Worm (Caenorhabditis elegans) whole organism, L4 larva: ENCODE results near the gene lin-66.

ENCODE experiments used
- T20F7.1 ChIP-seq: fragments of 200-800 bp; sonication (Bioruptor generic); optimal IDR thresholded peaks from 2 replicates; lab custom pipeline; 2018; ENCODE audit warnings: mild to moderate bottlenecking, missing genetic modification characterization, missing compliant biosample characterization
- aha-1 ChIP-seq: fragments of 150-350 bp; peaks from one replicate; lab custom pipeline; 2014; ENCODE audit warnings: missing biosample characterization, missing genetic modification characterization
- aly-2 ChIP-seq: sonication (generic microtip); optimal IDR thresholded peaks from 2 replicates; lab custom pipeline; 2018; ENCODE audit warnings: missing biosample characterization, missing genetic modification characterization
- arid-1 ChIP-seq: fragments of 200-800 bp; sonication (Bioruptor generic); conservative IDR thresholded peaks from 2 replicates; pipeline ENCODE4 v1.3.6; 2022; ENCODE audit warnings: missing genetic modification reagents, missing genetic modification characterization, missing compliant biosample characterization
- daf-16 ChIP-seq, 3 experiments: sonication (generic microtip); optimal IDR thresholded peaks; 2 replicates each; lab custom pipeline; 2016 to 2017; ENCODE audit warnings: missing genetic modification characterization in 3 of 3, missing genetic modification reagents in 3 of 3, mild to moderate bottlenecking in 2 of 3, missing compliant biosample characterization in 2 of 3, missing biosample characterization in 1 of 3, moderate library complexity in 1 of 3
- daf-8 ChIP-seq: fragments of 200-800 bp; sonication (Bioruptor generic); IDR thresholded peaks from 2 replicates; pipeline ENCODE4 v1.3.6; 2022; ENCODE audit warnings: missing genetic modification characterization, missing compliant biosample characterization
- gei-8 ChIP-seq: fragments of 200-800 bp; sonication (Bioruptor generic); optimal IDR thresholded peaks from 2 replicates; lab custom pipeline; 2018; ENCODE audit warnings: mild to moderate bottlenecking, missing genetic modification characterization, missing compliant biosample characterization
- hif-1 ChIP-seq, 2 experiments: sonication (generic microtip); optimal IDR thresholded peaks; 2 replicates each; lab custom pipeline; 2016 to 2017; ENCODE audit warnings: missing compliant biosample characterization in 2 of 2, missing genetic modification characterization in 2 of 2, missing genetic modification reagents in 2 of 2, missing genotype in 2 of 2, mild to moderate bottlenecking in 1 of 2
- jun-1 ChIP-seq: fragments of 150-350 bp; optimal IDR thresholded peaks from 2 replicates; lab custom pipeline; 2014; ENCODE audit warnings: missing biosample characterization, missing genetic modification reagents, missing genetic modification characterization
- lin-15B ChIP-seq: fragments of 150-350 bp; sonication (generic microtip); optimal IDR thresholded peaks from 3 replicates; lab custom pipeline; 2014; ENCODE audit warnings: missing biosample characterization, missing genetic modification characterization
- lin-39 ChIP-seq: fragments of 150-350 bp; optimal IDR thresholded peaks from 2 replicates; lab custom pipeline; 2014; ENCODE audit warnings: missing biosample characterization, missing genetic modification reagents, missing genetic modification characterization
- mdl-1 ChIP-seq, 2 experiments: fragments of 150-350 bp in 1 of 2; sonication (generic microtip) in 1 of 2; optimal IDR thresholded peaks; 2 replicates each; lab custom pipeline; 2014 to 2017; ENCODE audit warnings: missing biosample characterization in 2 of 2, missing genetic modification characterization in 2 of 2
- nhr-10 ChIP-seq: fragments of 150-350 bp; optimal IDR thresholded peaks from 2 replicates; lab custom pipeline; 2014; ENCODE audit warnings: missing biosample characterization, missing genetic modification characterization
- nhr-111 ChIP-seq: fragments of 200-800 bp; sonication (Bioruptor generic); optimal IDR thresholded peaks from 2 replicates; lab custom pipeline; 2018; ENCODE audit warnings: mild to moderate bottlenecking, missing genetic modification characterization, missing compliant biosample characterization
- nhr-28 ChIP-seq: fragments of 150-350 bp; optimal IDR thresholded peaks from 2 replicates; lab custom pipeline; 2014; ENCODE audit warnings: missing biosample characterization, missing genetic modification characterization
- pqm-1 ChIP-seq: sonication (generic microtip); optimal IDR thresholded peaks from 2 replicates; lab custom pipeline; 2017; ENCODE audit warnings: missing biosample characterization, missing genetic modification characterization
- set-16 ChIP-seq: fragments of 200-800 bp; sonication (Bioruptor generic); IDR thresholded peaks from 2 replicates; pipeline ENCODE4 v1.3.6; 2022; ENCODE audit warnings: missing genetic modification reagents, missing genetic modification characterization, missing compliant biosample characterization
- snpc-1.2 ChIP-seq: fragments of 200-800 bp; sonication (Bioruptor generic); IDR thresholded peaks from 2 replicates; pipeline ENCODE4 v1.3.6; 2022; ENCODE audit warnings: missing genetic modification reagents, missing genetic modification characterization, missing compliant biosample characterization
- spr-1 ChIP-seq: sonication (generic microtip); optimal IDR thresholded peaks from 2 replicates; lab custom pipeline; 2016; ENCODE audit warnings: mild to moderate bottlenecking, missing genetic modification characterization, missing compliant biosample characterization
- tag-97 ChIP-seq: fragments of 200-800 bp; sonication (Bioruptor generic); IDR thresholded peaks from 2 replicates; pipeline ENCODE4 v1.3.6; 2022; ENCODE audit warnings: missing genetic modification characterization, missing compliant biosample characterization
- unc-62 ChIP-seq, 3 experiments: fragments of 150-350 bp in 1 of 3; sonication (generic microtip); optimal IDR thresholded peaks in 2 of 3; peaks in 1 of 3; 1 replicate in 1 of 3; 2 replicates in 2 of 3; lab custom pipeline; 2014 to 2017; ENCODE audit warnings: missing biosample characterization in 3 of 3, missing genetic modification characterization in 3 of 3, missing genetic modification reagents in 3 of 3, missing genotype in 1 of 3
- zip-2 ChIP-seq: fragments of 150-350 bp; optimal IDR thresholded peaks from 2 replicates; lab custom pipeline; 2014; ENCODE audit warnings: missing biosample characterization, missing genetic modification characterization

lin-66 gene

DNA sequence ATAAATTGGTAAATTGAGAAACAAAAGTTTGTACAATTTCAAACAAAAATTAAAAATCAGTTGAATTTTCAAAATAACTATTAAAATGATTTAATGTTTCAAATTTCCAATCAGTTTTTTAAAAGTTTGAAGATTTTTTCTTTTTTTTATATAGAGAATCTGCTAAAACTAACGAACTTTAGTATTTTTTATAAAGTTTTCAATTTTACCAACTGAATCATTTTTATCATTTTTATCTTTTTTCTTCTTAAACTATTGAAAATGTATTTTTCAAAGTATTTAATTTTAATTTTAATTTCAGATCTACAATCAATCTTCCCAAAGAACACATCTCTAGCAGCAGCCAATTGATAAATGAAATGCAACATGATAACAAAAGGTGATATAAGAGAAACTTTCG is 46.2 kb downstream of the lin-66 start, which contains the start of gene Y37A1A.4:
Y37A1A.4 (plus strand) TSS at position 301 of the 400 bp plus-strand sequence.
- no peak for TF ChIP-seq gei-8 (GFP tag; lab: Kevin White, UChicago)
- no peak for TF ChIP-seq unc-62 (GFP tag; optimal IDR thresholded peaks at IDR 0.05 in 1 of 2; lab: Kevin White, UChicago)
- TF ChIP-seq unc-62 (tag; optimal IDR thresholded peaks at IDR 0.05; lab: Kevin White, UChicago), result no peak
- TF ChIP-seq set-16 (GFP tag; lab: Robert Waterston, UW), result no peak
- TF ChIP-seq daf-8 (GFP tag; lab: Robert Waterston, UW), result no peak
- TF ChIP-seq nhr-111 (GFP tag; lab: Kevin White, UChicago), result no peak
- no peak for TF ChIP-seq jun-1 (tag; lab: Kevin White, UChicago)
- no peak for TF ChIP-seq mdl-1 (tag; optimal IDR thresholded peaks at IDR 0.05; lab: Kevin White, UChicago)
- no peak for TF ChIP-seq tag-97 (GFP tag; lab: Robert Waterston, UW)
- TF ChIP-seq nhr-10 (tag; lab: Kevin White, UChicago), result no peak
- no peak for TF ChIP-seq T20F7.1
- TF ChIP-seq aly-2 (tag; lab: Kevin White, UChicago), result no peak
- TF ChIP-seq zip-2, result no peak
- no peak for TF ChIP-seq lin-15B (tag; lab: Kevin White, UChicago)

DNA sequence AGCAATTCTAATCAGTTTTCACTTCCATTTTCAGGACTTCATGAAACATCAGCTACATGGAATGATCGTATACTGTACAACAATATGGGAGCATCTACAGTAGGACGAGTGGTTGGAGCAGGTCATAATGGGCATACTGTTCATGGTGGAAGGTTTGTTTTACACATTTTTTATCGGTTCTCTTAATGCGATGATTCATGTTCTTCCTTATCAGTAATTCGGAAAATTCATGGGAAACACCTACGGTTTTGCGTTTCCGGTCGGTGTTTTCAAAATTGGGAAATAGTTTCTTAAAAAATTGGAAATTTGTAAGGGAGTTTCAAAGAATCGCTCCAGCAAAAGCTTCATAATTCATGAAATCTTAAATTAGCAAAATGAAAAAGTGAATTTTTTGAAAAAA is 53.0 kb downstream of the lin-66 start:
- TF ChIP-seq daf-16 (GFP tag; optimal IDR thresholded peaks at IDR 0.05; lab: Kevin White, UChicago) (no peak), daf-16 (tag; optimal IDR thresholded peaks at IDR 0.05; lab: Kevin White, UChicago) (no peak), nhr-28 (peak; percentile 9), aha-1 (peak; percentile 84), lin-39 (tag; lab: Kevin White, UChicago) (no peak), pqm-1 (peak; percentile 28), spr-1 (tag; lab: Kevin White, UChicago) (no peak), tag-97 (GFP tag; lab: Robert Waterston, UW) (no peak)

DNA sequence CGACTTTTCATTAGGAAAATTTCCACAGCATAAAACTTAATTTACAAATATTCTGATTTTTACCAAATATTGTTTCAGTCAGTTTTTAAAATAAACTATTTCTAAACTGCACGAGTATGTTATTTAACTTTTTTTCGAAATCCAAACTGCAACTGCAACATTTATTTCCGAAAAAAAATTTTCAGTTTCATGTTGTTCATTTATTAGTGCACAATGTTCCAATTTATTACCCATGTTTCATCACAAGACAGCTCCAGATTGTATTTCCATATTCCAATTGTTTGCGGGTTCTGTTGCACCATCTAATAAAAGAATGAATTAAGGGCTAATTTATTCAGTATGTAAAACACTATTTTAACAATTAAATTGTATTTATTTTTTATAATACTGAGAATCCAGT is 53.8 kb downstream of the lin-66 start:
- TF ChIP-seq snpc-1.2 (GFP tag; lab: Robert Waterston, UW), result peak; percentile 83
- no peak for TF ChIP-seq hif-1 (tag; optimal IDR thresholded peaks at IDR 0.05; lab: Kevin White, UChicago)
- no peak for TF ChIP-seq arid-1 (GFP tag; lab: Robert Waterston, UW)
